Worm (Caenorhabditis elegans) whole organism, late embryonic: ENCODE results near the gene sru-21.

ENCODE experiments used
- K02D7.2 ChIP-seq: sonication (generic microtip); optimal IDR thresholded peaks from 2 replicates; lab custom pipeline; 2017; ENCODE audit warnings: mild to moderate bottlenecking, missing genetic modification characterization, missing compliant biosample characterization
- ama-1 ChIP-seq: fragments of 150-350 bp; optimal IDR thresholded peaks from 2 replicates; lab custom pipeline; 2014
- ceh-6 ChIP-seq: fragments of 200-800 bp; sonication (Bioruptor generic); optimal IDR thresholded peaks from 2 replicates; lab custom pipeline; 2018; ENCODE audit warnings: mild to moderate bottlenecking, missing genetic modification characterization, missing compliant biosample characterization
- ceh-9 ChIP-seq: sonication (generic microtip); optimal IDR thresholded peaks from 2 replicates; lab custom pipeline; 2016; ENCODE audit warnings: mild to moderate bottlenecking, missing genetic modification characterization, inconsistent platforms, missing compliant biosample characterization
- mec-3 ChIP-seq: sonication (generic microtip); optimal IDR thresholded peaks from 2 replicates; lab custom pipeline; 2016; ENCODE audit warnings: borderline replicate concordance, missing genetic modification characterization, missing compliant biosample characterization
- nhr-11 ChIP-seq: fragments of 150-350 bp; optimal IDR thresholded peaks from 2 replicates; lab custom pipeline; 2014; ENCODE audit warnings: missing biosample characterization, missing genetic modification characterization

DNA sequence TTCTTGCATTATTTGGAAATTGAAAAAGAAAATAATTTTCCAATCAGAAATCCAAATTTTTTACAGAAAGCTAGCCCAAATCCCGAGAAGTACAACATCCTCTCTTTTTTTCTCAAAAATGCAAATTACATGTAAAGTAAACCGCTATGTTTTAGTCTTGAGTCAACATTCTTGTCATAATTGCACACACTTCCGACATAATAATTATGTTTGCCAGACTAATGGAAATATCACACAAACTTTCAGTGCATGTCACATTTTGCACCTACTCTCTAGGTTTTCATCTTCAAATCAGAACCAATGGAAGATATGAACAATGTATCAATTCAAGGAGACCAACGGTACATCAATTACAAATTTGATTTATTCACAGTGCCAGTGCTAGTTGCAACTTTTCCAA is 41.9 kb upstream of the sru-21 start, which contains the start of gene sru-11:
- TF ChIP-seq nhr-11 (tag; lab: Kevin White, UChicago) (no peak), ama-1 (lab: Kevin White, UChicago) (no peak), ceh-6 (GFP tag; lab: Kevin White, UChicago) (no peak), mec-3 (tag; lab: Kevin White, UChicago) (no peak), ceh-9 (no peak), K02D7.2 (tag; lab: Kevin White, UChicago) (no peak)
